Worm (Caenorhabditis elegans): ENCODE measurements around the gene Y42H9AR.4.

Y42H9AR.4 gene

DNA sequence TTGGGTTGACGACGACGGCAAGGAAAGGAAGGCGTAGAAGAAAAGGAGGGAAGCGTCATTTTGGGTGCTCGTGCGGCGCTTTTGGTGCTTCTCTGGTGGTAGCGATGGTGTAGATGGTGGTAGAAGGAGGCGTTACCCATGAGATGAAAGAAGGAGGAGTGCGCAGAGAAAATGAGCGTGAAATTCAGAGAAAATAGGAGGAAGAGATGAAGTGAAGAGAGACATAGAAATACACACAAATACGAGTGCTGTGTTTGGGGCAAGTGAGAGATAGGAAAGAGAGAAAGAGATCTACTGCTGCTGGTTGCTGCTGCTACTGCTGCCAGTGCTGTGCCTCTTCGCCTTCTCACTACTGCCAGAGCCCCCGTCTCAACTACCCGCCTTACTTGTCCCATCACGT lies 45.4 kb downstream of the Y42H9AR.4 start:
- no peak for TF ChIP-seq fkh-2 (tag; optimal IDR thresholded peaks at IDR 0.05)
- TF ChIP-seq zag-1 (tag; optimal IDR thresholded peaks at IDR 0.05): no peak
- peak; percentile 80 for TF ChIP-seq hmg-11 (tag; optimal IDR thresholded peaks at IDR 0.05)
- no peak for TF ChIP-seq ama-1 (optimal IDR thresholded peaks at IDR 0.05)
- TF ChIP-seq jun-1 (tag; optimal IDR thresholded peaks at IDR 0.05): no peak
- TF ChIP-seq nhr-76 (tag; optimal IDR thresholded peaks at IDR 0.05): no peak
- TF ChIP-seq ztf-11 (tag; optimal IDR thresholded peaks at IDR 0.05): no peak
- TF ChIP-seq aly-2 (tag; optimal IDR thresholded peaks at IDR 0.05): no peak
- TF ChIP-seq lin-15B (tag; optimal IDR thresholded peaks at IDR 0.05): peak; percentile 51
- no peak for TF ChIP-seq ztf-4 (tag; optimal IDR thresholded peaks at IDR 0.05)
- peak; percentile 51 for TF ChIP-seq lin-39 (tag; optimal IDR thresholded peaks at IDR 0.05)
- TF ChIP-seq sea-2 (GFP tag; optimal IDR thresholded peaks at IDR 0.05): no peak
- TF ChIP-seq elt-1 (tag; optimal IDR thresholded peaks at IDR 0.05): no peak
- TF ChIP-seq nfya-1 (tag; optimal IDR thresholded peaks at IDR 0.05; ENCODE audit: insufficient read depth): peak; percentile 70
- no peak for TF ChIP-seq ceh-28 (tag; optimal IDR thresholded peaks at IDR 0.05)
- no peak for TF ChIP-seq tbx-2 (tag; optimal IDR thresholded peaks at IDR 0.05)
- TF ChIP-seq pqm-1 (tag; optimal IDR thresholded peaks at IDR 0.05): no peak

- no peak for TF ChIP-seq nhr-76 (tag; optimal IDR thresholded peaks at IDR 0.05)
- TF ChIP-seq fkh-2 (tag; optimal IDR thresholded peaks at IDR 0.05): no peak
- TF ChIP-seq lsy-12 (tag; optimal IDR thresholded peaks at IDR 0.05): no peak
- TF ChIP-seq unc-39 (tag; optimal IDR thresholded peaks at IDR 0.05): no peak
- TF ChIP-seq ZK546.5 (tag; optimal IDR thresholded peaks at IDR 0.05): no peak
- no peak for TF ChIP-seq nhr-23 (tag; optimal IDR thresholded peaks at IDR 0.05)
- TF ChIP-seq ztf-11 (tag; optimal IDR thresholded peaks at IDR 0.05): no peak
- no peak for TF ChIP-seq nhr-12 (tag; optimal IDR thresholded peaks at IDR 0.05)
- TF ChIP-seq lin-15B (tag; optimal IDR thresholded peaks at IDR 0.05): no peak
- no peak for TF ChIP-seq ceh-82 (tag; optimal IDR thresholded peaks at IDR 0.05)
- TF ChIP-seq ama-1 (optimal IDR thresholded peaks at IDR 0.05): no peak
- TF ChIP-seq lin-39 (tag; optimal IDR thresholded peaks at IDR 0.05): no peak
- no peak for TF ChIP-seq zag-1 (tag; optimal IDR thresholded peaks at IDR 0.05)
- no peak for TF ChIP-seq daf-12 (tag; optimal IDR thresholded peaks at IDR 0.05)
- TF ChIP-seq nhr-28 (tag; optimal IDR thresholded peaks at IDR 0.05): no peak
- TF ChIP-seq egl-27 (tag; optimal IDR thresholded peaks at IDR 0.05): no peak
- no peak for TF ChIP-seq pqm-1 (tag; optimal IDR thresholded peaks at IDR 0.05)
Measured at ce11 chrIV:8062359-8062758, 49.7 kb downstream of the Y42H9AR.4 start, which contains the start of gene sax-7. sax-7 (plus strand) TSS chrIV:8062659.

DNA sequence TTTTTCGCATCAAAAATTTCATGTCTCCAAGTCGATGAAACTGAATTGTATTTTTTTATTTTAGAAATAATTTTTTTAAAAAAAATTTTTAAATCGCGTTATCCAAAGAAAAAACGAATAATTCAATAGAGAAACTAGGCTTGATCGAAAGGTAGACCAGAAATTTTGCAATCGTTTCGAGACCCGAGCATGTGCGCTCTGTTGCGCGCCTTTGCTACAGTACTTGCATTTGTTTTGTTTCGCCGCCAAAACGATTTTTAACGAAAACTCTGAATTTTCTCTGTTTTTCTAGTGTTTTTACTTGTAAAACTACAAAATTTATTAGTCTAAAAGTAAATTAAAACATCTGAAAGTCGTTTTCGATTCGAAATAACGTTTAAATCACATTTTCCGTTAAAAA lies 50.8 kb downstream of the Y42H9AR.4 start:
- TF ChIP-seq lsy-12 (tag; optimal IDR thresholded peaks at IDR 0.05) (no peak), aly-2 (tag; optimal IDR thresholded peaks at IDR 0.05) (no peak), ceh-16 (tag; optimal IDR thresholded peaks at IDR 0.05) (no peak), egl-5 (tag; optimal IDR thresholded peaks at IDR 0.05) (no peak), nhr-12 (tag; optimal IDR thresholded peaks at IDR 0.05) (no peak), ceh-9 (tag; optimal IDR thresholded peaks at IDR 0.05) (no peak), ama-1 (optimal IDR thresholded peaks at IDR 0.05) (no peak), nhr-67 (tag; optimal IDR thresholded peaks at IDR 0.05) (no peak)

Measured in whole organism, L3 larva.